Fruit fly (Drosophila melanogaster): ENCODE data around the gene CG15312.

DNA sequence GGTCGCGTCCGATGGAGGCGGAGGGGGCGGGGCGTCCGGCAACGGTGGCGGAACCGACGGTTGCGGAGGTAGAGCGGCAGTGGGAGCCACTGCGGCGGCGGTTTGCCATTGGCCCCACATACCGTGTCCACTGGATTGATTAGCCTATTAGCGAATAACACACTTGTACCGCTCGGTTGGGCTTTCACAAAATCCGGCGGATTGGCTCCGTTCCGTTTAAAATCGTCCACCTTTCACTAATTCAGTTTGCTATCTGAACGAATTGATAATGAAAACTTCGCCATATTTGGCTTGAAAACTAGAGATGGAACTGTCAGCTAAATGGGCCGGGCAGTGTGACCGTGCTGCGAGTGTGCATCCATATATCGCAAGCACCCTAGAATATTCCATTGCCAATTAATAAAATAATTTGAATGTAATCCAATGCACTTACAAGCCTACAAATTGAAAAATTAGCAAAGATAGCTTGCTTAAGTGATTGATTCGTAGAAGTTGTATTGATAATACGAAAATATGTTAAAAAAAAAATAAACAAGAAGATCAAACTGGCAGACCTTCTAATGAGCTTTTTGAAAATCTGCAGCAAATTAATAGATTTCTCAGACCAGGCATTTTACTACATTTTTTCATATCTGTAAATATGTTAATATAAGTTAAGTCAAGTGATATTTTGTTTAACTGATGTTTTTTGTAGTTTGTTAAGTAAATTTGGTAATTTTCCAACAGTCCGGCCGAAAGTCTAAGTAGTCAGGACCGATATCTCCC lies 11.7 kb upstream of the CG15312 start, which contains the start of gene ZAP3:
- no peak for TF ChIP-seq grau (tag; optimal IDR thresholded peaks at IDR 0.05)
- TF ChIP-seq MTF-1 (GFP tag; optimal IDR thresholded peaks at IDR 0.05; ENCODE audit: borderline replicate concordance) = no peak
- no peak for TF ChIP-seq Dfd (GFP tag; optimal IDR thresholded peaks at IDR 0.05)
- TF ChIP-seq scrt (GFP tag; optimal IDR thresholded peaks at IDR 0.05) = no peak
- no peak for TF ChIP-seq Ets65A (GFP tag)
- no peak for TF ChIP-seq sug (tag; optimal IDR thresholded peaks at IDR 0.05)
- TF ChIP-seq CG12744 (GFP tag; optimal IDR thresholded peaks at IDR 0.05) = no peak
- no peak for TF ChIP-seq da (GFP tag; optimal IDR thresholded peaks at IDR 0.05)
- no peak for TF ChIP-seq fd96Cb (tag; optimal IDR thresholded peaks at IDR 0.05)
- peak; percentile 46; the same call in 2 of the 3 replicates for TF ChIP-seq knrl (GFP tag; IDR thresholded peaks at IDR 0.05; ENCODE audit: partially characterized antibody)
